Worm (Caenorhabditis elegans) whole organism, L4 larva: ENCODE data around the gene F45D3.2.

Experiments
- D1046.2 ChIP-seq: fragments of 200-800 bp; sonication (Bioruptor generic); IDR thresholded peaks from 2 replicates; pipeline ENCODE4 v1.3.6; 2022; ENCODE audit warnings: missing genetic modification characterization, missing compliant biosample characterization
- F37D6.2 ChIP-seq: sonication (generic microtip); optimal IDR thresholded peaks from 2 replicates; lab custom pipeline; 2016; ENCODE audit warnings: mild to moderate bottlenecking, missing genetic modification characterization, missing compliant biosample characterization
- T20F7.1 ChIP-seq: fragments of 200-800 bp; sonication (Bioruptor generic); optimal IDR thresholded peaks from 2 replicates; lab custom pipeline; 2018; ENCODE audit warnings: mild to moderate bottlenecking, missing genetic modification characterization, missing compliant biosample characterization
- ZK337.2 ChIP-seq: fragments of 200-800 bp; sonication (Bioruptor generic); IDR thresholded peaks from 2 replicates; pipeline ENCODE4 v1.3.6; 2022; ENCODE audit warnings: missing genetic modification reagents, missing genetic modification characterization, missing compliant biosample characterization
- aha-1 ChIP-seq: fragments of 150-350 bp; peaks from one replicate; lab custom pipeline; 2014; ENCODE audit warnings: missing biosample characterization, missing genetic modification characterization
- aly-2 ChIP-seq: sonication (generic microtip); optimal IDR thresholded peaks from 2 replicates; lab custom pipeline; 2018; ENCODE audit warnings: missing biosample characterization, missing genetic modification characterization
- ama-1 ChIP-seq: fragments of 150-350 bp; optimal IDR thresholded peaks from 2 replicates; lab custom pipeline; 2014; ENCODE audit warnings: inconsistent platforms, mixed read lengths
- attf-4 ChIP-seq: sonication (generic microtip); optimal IDR thresholded peaks from 3 replicates; lab custom pipeline; 2017; ENCODE audit warnings: missing biosample characterization, missing genetic modification characterization
- ceh-20 ChIP-seq: fragments of 200-800 bp; sonication (Bioruptor generic); IDR thresholded peaks from 2 replicates; pipeline ENCODE4 v1.3.6; 2022; ENCODE audit warnings: missing genetic modification reagents, missing genetic modification characterization, missing compliant biosample characterization
- ceh-28 ChIP-seq: fragments of 150-350 bp; optimal IDR thresholded peaks from 2 replicates; lab custom pipeline; 2014; ENCODE audit warnings: missing biosample characterization, missing genetic modification reagents, missing genetic modification characterization
- ceh-32 ChIP-seq: sonication (generic microtip); optimal IDR thresholded peaks from 2 replicates; lab custom pipeline; 2016; ENCODE audit warnings: mild to moderate bottlenecking, missing genetic modification characterization, missing compliant biosample characterization; ENCODE audit not compliant: poor library complexity
- ceh-82 ChIP-seq: sonication (generic microtip); optimal IDR thresholded peaks from 2 replicates; lab custom pipeline; 2017; ENCODE audit warnings: missing biosample characterization, missing genetic modification characterization
- dmd-8 ChIP-seq: fragments of 200-800 bp; sonication (Bioruptor generic); IDR thresholded peaks from 2 replicates; pipeline ENCODE4 v1.3.6; 2022; ENCODE audit warnings: missing genetic modification characterization, missing compliant biosample characterization
- dpl-1 ChIP-seq: fragments of 150-350 bp; optimal IDR thresholded peaks from 2 replicates; lab custom pipeline; 2014; ENCODE audit warnings: missing biosample characterization, missing genetic modification reagents, missing genetic modification characterization
- egl-27 ChIP-seq: sonication (generic microtip); optimal IDR thresholded peaks from 3 replicates; lab custom pipeline; 2017; ENCODE audit warnings: missing biosample characterization, missing genetic modification reagents, missing genetic modification characterization
- gei-8 ChIP-seq: fragments of 200-800 bp; sonication (Bioruptor generic); optimal IDR thresholded peaks from 2 replicates; lab custom pipeline; 2018; ENCODE audit warnings: mild to moderate bottlenecking, missing genetic modification characterization, missing compliant biosample characterization
- hlh-11 ChIP-seq: fragments of 200-800 bp; sonication (Bioruptor generic); optimal IDR thresholded peaks from 2 replicates; lab custom pipeline; 2018; ENCODE audit warnings: mild to moderate bottlenecking, missing genetic modification characterization, missing compliant biosample characterization
- hlh-30 ChIP-seq: sonication (generic microtip); optimal IDR thresholded peaks from 2 replicates; lab custom pipeline; 2017; ENCODE audit warnings: antibody characterized with exemption, mild to moderate bottlenecking, missing genetic modification characterization, missing compliant biosample characterization; ENCODE audit not compliant: insufficient read depth
- hmg-1.1 ChIP-seq: fragments of 200-800 bp; sonication (Bioruptor generic); IDR thresholded peaks from 2 replicates; pipeline ENCODE4 v1.3.6; 2022; ENCODE audit warnings: missing genetic modification reagents, missing genetic modification characterization, missing compliant biosample characterization
- lim-7 ChIP-seq: fragments of 200-800 bp; sonication (Bioruptor generic); IDR thresholded peaks from 2 replicates; pipeline ENCODE4 v1.3.6; 2022; ENCODE audit warnings: missing genetic modification characterization, missing compliant biosample characterization
- lsy-2 ChIP-seq, 2 experiments: fragments of 150-350 bp in 1 of 2; sonication (generic microtip) in 1 of 2; optimal IDR thresholded peaks; 2 replicates each; lab custom pipeline; 2014 to 2017; ENCODE audit warnings: missing biosample characterization in 2 of 2, missing genetic modification characterization in 2 of 2
- madf-9 ChIP-seq: fragments of 200-800 bp; sonication (Bioruptor generic); conservative IDR thresholded peaks from 2 replicates; pipeline ENCODE4 v1.3.6; 2022; ENCODE audit warnings: missing genetic modification reagents, missing genetic modification characterization, missing compliant biosample characterization
- mdl-1 ChIP-seq, 2 experiments: fragments of 150-350 bp in 1 of 2; sonication (generic microtip) in 1 of 2; optimal IDR thresholded peaks; 2 replicates each; lab custom pipeline; 2014 to 2017; ENCODE audit warnings: missing biosample characterization in 2 of 2, missing genetic modification characterization in 2 of 2
- mdt-29 ChIP-seq: fragments of 200-800 bp; sonication (Bioruptor generic); IDR thresholded peaks from 2 replicates; pipeline ENCODE4 v1.3.6; 2022; ENCODE audit warnings: missing genetic modification reagents, missing genetic modification characterization, missing compliant biosample characterization
- mes-2 ChIP-seq: sonication (generic microtip); optimal IDR thresholded peaks from 2 replicates; lab custom pipeline; 2016; ENCODE audit warnings: missing genotype, mild to moderate bottlenecking, missing genetic modification characterization, missing compliant biosample characterization; ENCODE audit not compliant: poor library complexity, severe bottlenecking
- mxl-3 ChIP-seq: fragments of 200-800 bp; sonication (Bioruptor generic); optimal IDR thresholded peaks from 2 replicates; lab custom pipeline; 2018; ENCODE audit warnings: mild to moderate bottlenecking, missing genetic modification characterization, missing compliant biosample characterization
- nhr-102 ChIP-seq: sonication (generic microtip); optimal IDR thresholded peaks from 2 replicates; lab custom pipeline; 2016; ENCODE audit warnings: mild to moderate bottlenecking, missing genetic modification characterization, moderate library complexity, missing compliant biosample characterization
- nhr-25 ChIP-seq: sonication (generic microtip); optimal IDR thresholded peaks from 2 replicates; lab custom pipeline; 2017; ENCODE audit warnings: missing genetic modification characterization, mild to moderate bottlenecking, missing compliant biosample characterization, antibody characterized with exemption, moderate library complexity, borderline replicate concordance; ENCODE audit not compliant: insufficient read depth
- nhr-28 ChIP-seq: fragments of 150-350 bp; optimal IDR thresholded peaks from 2 replicates; lab custom pipeline; 2014; ENCODE audit warnings: missing biosample characterization, missing genetic modification characterization
- nhr-42 ChIP-seq: fragments of 200-800 bp; sonication (Bioruptor generic); IDR thresholded peaks from 2 replicates; pipeline ENCODE4 v1.3.6; 2022; ENCODE audit warnings: missing genetic modification characterization, missing compliant biosample characterization
- nhr-6 ChIP-seq: fragments of 150-350 bp; optimal IDR thresholded peaks from 2 replicates; lab custom pipeline; 2014; ENCODE audit warnings: missing biosample characterization, missing genetic modification characterization
- php-3 ChIP-seq: fragments of 200-800 bp; sonication (Bioruptor generic); IDR thresholded peaks from 2 replicates; pipeline ENCODE4 v1.3.6; 2022; ENCODE audit warnings: missing genetic modification reagents, missing genetic modification characterization, missing compliant biosample characterization
- pqm-1 ChIP-seq: sonication (generic microtip); optimal IDR thresholded peaks from 2 replicates; lab custom pipeline; 2017; ENCODE audit warnings: missing biosample characterization, missing genetic modification characterization
- sdz-12 ChIP-seq: fragments of 200-800 bp; sonication (Bioruptor generic); optimal IDR thresholded peaks from 2 replicates; lab custom pipeline; 2018; ENCODE audit warnings: mild to moderate bottlenecking, missing genetic modification characterization, missing compliant biosample characterization
- set-16 ChIP-seq: fragments of 200-800 bp; sonication (Bioruptor generic); IDR thresholded peaks from 2 replicates; pipeline ENCODE4 v1.3.6; 2022; ENCODE audit warnings: missing genetic modification reagents, missing genetic modification characterization, missing compliant biosample characterization
- spr-1 ChIP-seq: sonication (generic microtip); optimal IDR thresholded peaks from 2 replicates; lab custom pipeline; 2016; ENCODE audit warnings: mild to moderate bottlenecking, missing genetic modification characterization, missing compliant biosample characterization
- spr-3 ChIP-seq: fragments of 200-800 bp; sonication (Bioruptor generic); optimal IDR thresholded peaks from 2 replicates; lab custom pipeline; 2018; ENCODE audit warnings: mild to moderate bottlenecking, missing genetic modification characterization, missing compliant biosample characterization
- unc-130 ChIP-seq: sonication (generic microtip); optimal IDR thresholded peaks from 2 replicates; lab custom pipeline; 2016; ENCODE audit warnings: missing genetic modification reagents, missing genetic modification characterization, missing compliant biosample characterization
- unc-39 ChIP-seq: sonication (generic microtip); optimal IDR thresholded peaks from 2 replicates; lab custom pipeline; 2017; ENCODE audit warnings: missing biosample characterization, missing genetic modification characterization
- vab-7 ChIP-seq: fragments of 200-800 bp; sonication (Bioruptor generic); IDR thresholded peaks from 2 replicates; pipeline ENCODE4 v1.3.6; 2022; ENCODE audit warnings: missing genetic modification reagents, missing genetic modification characterization, missing compliant biosample characterization
- zag-1 ChIP-seq: fragments of 150-350 bp; optimal IDR thresholded peaks from 2 replicates; lab custom pipeline; 2014; ENCODE audit warnings: missing biosample characterization, missing genetic modification characterization
- zfp-3 ChIP-seq: fragments of 200-800 bp; sonication (Bioruptor generic); conservative IDR thresholded peaks from 2 replicates; pipeline ENCODE4 v1.3.6; 2022; ENCODE audit warnings: missing genetic modification reagents, missing genetic modification characterization, missing compliant biosample characterization
- zip-11 ChIP-seq: fragments of 200-800 bp; sonication (Bioruptor generic); IDR thresholded peaks from 2 replicates; pipeline ENCODE4 v1.3.6; 2022; ENCODE audit warnings: missing genetic modification characterization, missing compliant biosample characterization

F45D3.2 gene

DNA sequence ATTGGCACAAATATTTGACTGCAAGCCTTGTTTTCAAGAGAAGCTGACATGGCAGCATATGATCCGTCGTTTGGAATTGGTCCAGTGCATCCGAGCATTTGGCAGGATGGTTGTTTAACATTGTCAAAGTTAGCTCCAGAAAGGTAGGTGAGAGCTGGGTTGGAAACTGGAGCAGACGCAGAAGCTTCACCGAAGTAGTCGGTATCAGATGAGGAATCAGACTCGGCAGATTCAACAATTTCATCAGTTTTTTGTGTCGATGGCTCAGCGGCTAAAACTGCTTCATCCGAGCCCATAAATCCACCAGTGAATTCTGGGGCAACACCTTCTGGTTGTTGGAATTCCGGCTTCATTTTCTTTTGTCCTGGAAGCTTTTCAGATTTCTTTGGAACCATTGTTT, 8.8 kb downstream of the F45D3.2 start (continued):
- TF ChIP-seq mdt-29 (GFP tag; lab: Robert Waterston, UW) (no peak), zag-1 (tag; lab: Kevin White, UChicago) (no peak)

ce11 chrV:12550036-12550626, 9.3 kb downstream of the F45D3.2 start, which contains the start of gene F45D3.3:
Gene F45D3.3, minus strand, starts transcription at chrV:12550385.
- TF ChIP-seq mxl-3 (GFP tag; lab: Kevin White, UChicago) (peak; percentile 28), D1046.2 (GFP tag; lab: Robert Waterston, UW) (no peak), vab-7 (no peak), mdl-1 (tag; optimal IDR thresholded peaks at IDR 0.05; lab: Kevin White, UChicago) (peak; percentile 18 to 58), attf-4 (tag; lab: Kevin White, UChicago) (no peak), php-3 (GFP tag; lab: Robert Waterston, UW) (0 out of 2 replicates have a peak, but pooled peaks have one; percentile 31), ama-1 (lab: Kevin White, UChicago) (peak; percentile 93), hlh-30 (tag; lab: Kevin White, UChicago) (peak; percentile 13), lsy-2 (tag; optimal IDR thresholded peaks at IDR 0.05; lab: Kevin White, UChicago) (no peak), dpl-1 (GFP tag; lab: Kevin White, UChicago) (no peak), nhr-28 (tag; lab: Kevin White, UChicago) (peak; percentile 30), F37D6.2 (tag; lab: Kevin White, UChicago) (no peak), aly-2 (tag; lab: Kevin White, UChicago) (no peak), madf-9 (no peak), nhr-42 (no peak), ceh-82 (no peak), lim-7 (GFP tag; lab: Robert Waterston, UW) (no peak), hlh-11 (peak; percentile 48)
- TF ChIP-seq, all 104 proteins: peak for 7

DNA sequence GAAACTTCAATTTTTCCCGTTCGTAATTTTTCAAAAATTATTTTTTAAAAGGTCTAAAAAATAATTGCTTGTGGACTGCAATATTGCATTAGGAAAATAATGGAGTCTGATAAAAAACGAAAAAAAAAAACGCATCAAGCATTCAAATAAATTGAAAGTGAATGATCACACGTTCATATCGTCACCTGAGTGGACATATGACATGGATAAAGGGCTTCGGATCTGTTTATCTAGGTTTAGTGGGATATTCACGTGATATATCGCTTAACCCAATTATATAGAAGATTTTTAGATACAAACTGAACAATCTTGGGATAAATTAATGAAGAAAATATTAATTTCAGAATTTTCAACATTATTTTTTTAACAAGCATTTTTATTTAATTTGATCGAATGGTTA, 9.9 kb downstream of the F45D3.2 start:
- TF ChIP-seq nhr-102 (tag; lab: Kevin White, UChicago) = no peak
- TF ChIP-seq hmg-1.1 (GFP tag; lab: Robert Waterston, UW) = no peak
- TF ChIP-seq unc-39 (tag; lab: Kevin White, UChicago) = no peak
- peak; percentile 67 for TF ChIP-seq hlh-30 (tag; lab: Kevin White, UChicago)
- TF ChIP-seq dmd-8 (GFP tag; lab: Robert Waterston, UW) = no peak
- peak; percentile 45 for TF ChIP-seq aha-1 (tag; lab: Kevin White, UChicago)
- TF ChIP-seq, all 104 proteins: peak for 2

DNA sequence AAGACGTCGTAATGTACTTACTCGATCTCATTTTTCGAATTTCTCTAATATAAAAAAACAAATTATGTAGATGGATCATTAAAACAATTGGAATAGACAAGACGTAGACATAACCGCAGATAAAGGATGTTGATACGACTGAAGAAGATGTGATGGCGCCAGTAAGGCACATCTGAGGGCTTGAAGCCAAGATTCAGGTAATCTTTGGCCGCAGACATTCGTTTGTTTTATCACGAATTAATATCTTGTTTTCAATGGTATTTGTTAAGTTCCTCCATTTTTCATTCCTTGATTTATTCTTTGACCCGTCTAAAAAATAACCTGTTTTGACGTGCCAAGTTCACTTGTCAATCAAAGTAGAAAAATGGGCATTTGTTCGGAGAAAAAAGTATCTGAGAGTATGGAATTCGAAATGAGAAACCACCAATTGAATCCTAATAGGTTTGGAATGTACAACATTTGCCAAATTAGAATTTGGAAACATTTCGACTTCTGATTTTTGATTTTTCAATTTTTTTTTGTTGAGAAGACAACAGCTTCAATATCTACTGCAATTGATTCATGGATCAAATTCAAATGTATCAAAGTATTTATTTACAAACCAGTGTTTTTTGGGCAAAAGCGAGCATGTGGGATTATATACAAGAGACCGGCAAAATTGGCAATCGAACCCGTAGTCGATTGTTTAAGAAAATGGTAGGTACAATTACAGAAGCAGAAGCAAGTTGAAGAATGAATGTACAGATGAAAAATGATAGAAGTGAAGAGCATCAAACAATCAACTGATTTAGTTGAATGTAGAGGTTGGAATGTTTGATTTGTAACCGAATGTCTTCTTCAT, 11.0 kb downstream of the F45D3.2 start:
- TF ChIP-seq mes-2 (tag; lab: Kevin White, UChicago) = peak; percentile 26
- TF ChIP-seq ceh-20 (GFP tag; lab: Robert Waterston, UW) = no peak
- no peak for TF ChIP-seq vab-7
- no peak for TF ChIP-seq spr-3
- no peak for TF ChIP-seq T20F7.1 (GFP tag; lab: Kevin White, UChicago)
- TF ChIP-seq ZK337.2 = no peak
- no peak for TF ChIP-seq gei-8 (GFP tag; lab: Kevin White, UChicago)
- TF ChIP-seq nhr-25 (tag; lab: Kevin White, UChicago) = peak; percentile 39
- no peak for TF ChIP-seq dmd-8 (GFP tag; lab: Robert Waterston, UW)
- TF ChIP-seq ceh-32 (tag; lab: Kevin White, UChicago) = no peak
- TF ChIP-seq sdz-12 = no peak
- peak; percentile 81 for TF ChIP-seq nhr-6
- TF ChIP-seq php-3 (GFP tag; lab: Robert Waterston, UW) = no peak
- no peak for TF ChIP-seq mdl-1 (tag; optimal IDR thresholded peaks at IDR 0.05; lab: Kevin White, UChicago)
- TF ChIP-seq pqm-1 (tag; lab: Kevin White, UChicago) = no peak
- peak; percentile 23 for TF ChIP-seq spr-1
- no peak for TF ChIP-seq ceh-28
- TF ChIP-seq set-16 = no peak
- TF ChIP-seq egl-27 (tag; lab: Kevin White, UChicago) = no peak
- no peak for TF ChIP-seq unc-130
- 0 out of 2 replicates have a peak, but pooled peaks have one; percentile 51 for TF ChIP-seq zfp-3 (GFP tag; lab: Robert Waterston, UW)
- no peak for TF ChIP-seq zip-11 (GFP tag; lab: Robert Waterston, UW)
